Fruit fly (Drosophila melanogaster) whole organism, prepupa: Measurements from ENCODE around the gene CG7974.
A peak's percentile ranks its signal among the peaks of the same experiment; 100 is the strongest.

ENCODE experiments used
- Blimp-1 ChIP-seq: fragments of 200-800 bp; sonication (Bioruptor generic); optimal IDR thresholded peaks from 3 replicates; lab custom pipeline; 2017; ENCODE audit warnings: missing biosample characterization, missing genetic modification characterization, mild to moderate bottlenecking, moderate library complexity, missing genetic modification reagents
- CG10631 ChIP-seq: fragments of 200-800 bp; sonication (Bioruptor generic); optimal IDR thresholded peaks from 2 replicates; lab custom pipeline; 2016; ENCODE audit warnings: missing biosample characterization, missing genetic modification characterization
- CG10669 ChIP-seq: fragments of 200-800 bp; sonication (Bioruptor generic); optimal IDR thresholded peaks from 3 replicates; lab custom pipeline; 2018; ENCODE audit warnings: missing biosample characterization, mild to moderate bottlenecking, missing genetic modification characterization, moderate library complexity
- CG11294 ChIP-seq: fragments of 200-800 bp; sonication (Bioruptor generic); IDR thresholded peaks from 2 replicates; pipeline ENCODE4 v1.3.6; 2022; ENCODE audit warnings: missing biosample characterization, missing genetic modification characterization
- CG11762 ChIP-seq: fragments of 200-800 bp; sonication (Bioruptor generic); optimal IDR thresholded peaks from 3 replicates; lab custom pipeline; 2016; ENCODE audit warnings: missing biosample characterization, missing genetic modification characterization; ENCODE audit not compliant: insufficient read depth
- CG11902 ChIP-seq: fragments of 200-800 bp; sonication (Bioruptor generic); optimal IDR thresholded peaks from 3 replicates; lab custom pipeline; 2016; ENCODE audit warnings: missing biosample characterization, missing genetic modification characterization
- CG15336 ChIP-seq: fragments of 200-800 bp; sonication (Bioruptor generic); IDR thresholded peaks from 2 replicates; pipeline ENCODE4 v1.3.6; 2022; ENCODE audit warnings: missing biosample characterization, missing genetic modification characterization
- CG1621 ChIP-seq: fragments of 200-800 bp; sonication (Bioruptor generic); optimal IDR thresholded peaks from 3 replicates; lab custom pipeline; 2018; ENCODE audit warnings: missing biosample characterization, mild to moderate bottlenecking, missing genetic modification characterization
- CG16779 ChIP-seq: fragments of 200-800 bp; sonication (Bioruptor generic); optimal IDR thresholded peaks from 3 replicates; lab custom pipeline; 2017; ENCODE audit warnings: missing biosample characterization, mild to moderate bottlenecking, missing genetic modification characterization
- CG3032 ChIP-seq: fragments of 200-800 bp; optimal IDR thresholded peaks from 2 replicates; lab custom pipeline; 2019; ENCODE audit warnings: missing biosample characterization, mild to moderate bottlenecking, missing genetic modification characterization, moderate library complexity
- CG34406 ChIP-seq: fragments of 200-800 bp; sonication (Bioruptor generic); optimal IDR thresholded peaks from 3 replicates; lab custom pipeline; 2016; ENCODE audit warnings: missing biosample characterization, missing genetic modification characterization
- CG3919 ChIP-seq: fragments of 200-800 bp; sonication (Bioruptor generic); optimal IDR thresholded peaks from 3 replicates; lab custom pipeline; 2016; ENCODE audit warnings: missing biosample characterization, missing genetic modification characterization
- CG6163 ChIP-seq: fragments of 200-800 bp; sonication (Bioruptor generic); IDR thresholded peaks from 3 replicates; pipeline ENCODE4 v1.3.6; 2022; ENCODE audit warnings: missing biosample characterization, missing genetic modification characterization
- CG6276 ChIP-seq: fragments of 200-800 bp; sonication (Bioruptor generic); optimal IDR thresholded peaks from 2 replicates; lab custom pipeline; 2017; ENCODE audit warnings: missing biosample characterization, mild to moderate bottlenecking, missing genetic modification characterization
- CG6792 ChIP-seq: fragments of 200-800 bp; sonication (Bioruptor generic); optimal IDR thresholded peaks from 3 replicates; lab custom pipeline; 2016; ENCODE audit warnings: missing biosample characterization, missing genetic modification characterization
- CG6808 ChIP-seq: fragments of 200-800 bp; sonication (Bioruptor generic); optimal IDR thresholded peaks from 3 replicates; lab custom pipeline; 2017; ENCODE audit warnings: missing biosample characterization, missing genetic modification characterization, mild to moderate bottlenecking, moderate library complexity, missing genetic modification reagents
- CG6854 ChIP-seq: fragments of 200-800 bp; sonication (Bioruptor generic); optimal IDR thresholded peaks from 2 replicates; lab custom pipeline; 2017; ENCODE audit warnings: missing biosample characterization, mild to moderate bottlenecking, missing genetic modification characterization
- CG7368 ChIP-seq: fragments of 200-800 bp; sonication (Bioruptor generic); optimal IDR thresholded peaks from 3 replicates; lab custom pipeline; 2016; ENCODE audit warnings: missing biosample characterization, missing genetic modification characterization
- CG8119 ChIP-seq: fragments of 200-800 bp; sonication (Bioruptor generic); IDR thresholded peaks from 3 replicates; pipeline ENCODE4 v1.3.6; 2022; ENCODE audit warnings: missing biosample characterization, missing genetic modification characterization
- CG8319 ChIP-seq: fragments of 200-800 bp; sonication (Bioruptor generic); optimal IDR thresholded peaks from 3 replicates; lab custom pipeline; 2016; ENCODE audit warnings: missing biosample characterization, missing genetic modification characterization
- CG8632 ChIP-seq: fragments of 200-800 bp; sonication (Bioruptor generic); optimal IDR thresholded peaks from 3 replicates; lab custom pipeline; 2016; ENCODE audit warnings: missing biosample characterization, missing genetic modification characterization
- Eip75B ChIP-seq: fragments of 200-800 bp; sonication (Bioruptor generic); optimal IDR thresholded peaks from 3 replicates; lab custom pipeline; 2016; ENCODE audit warnings: missing biosample characterization, missing genetic modification characterization
- Eip78C ChIP-seq: fragments of 200-800 bp; sonication (Bioruptor generic); peaks from one replicate; lab custom pipeline; 2016; ENCODE audit warnings: missing biosample characterization, missing genetic modification characterization
- Eip93F ChIP-seq: fragments of 200-800 bp; sonication (Bioruptor generic); optimal IDR thresholded peaks from 2 replicates; lab custom pipeline; 2016; ENCODE audit warnings: missing biosample characterization, mild to moderate bottlenecking, missing genetic modification characterization
- Ets96B ChIP-seq: fragments of 200-800 bp; optimal IDR thresholded peaks from 2 replicates; lab custom pipeline; 2019; ENCODE audit warnings: missing biosample characterization, mild to moderate bottlenecking, missing genetic modification characterization, moderate library complexity
- Gug ChIP-seq: fragments of 200-800 bp; sonication (Bioruptor generic); IDR thresholded peaks from 2 replicates; pipeline ENCODE4 v1.3.6; 2022; ENCODE audit warnings: missing biosample characterization, missing genetic modification characterization
- Hr38 ChIP-seq: sonication (Bioruptor generic); optimal IDR thresholded peaks from 2 replicates; lab custom pipeline; 2016; ENCODE audit warnings: missing biosample characterization, missing genetic modification characterization
- Hr39 ChIP-seq: fragments of 200-800 bp; sonication (Bioruptor generic); optimal IDR thresholded peaks from 2 replicates; lab custom pipeline; 2016; ENCODE audit warnings: missing biosample characterization, missing genetic modification characterization
- Hr4 ChIP-seq: fragments of 200-800 bp; sonication (Bioruptor generic); optimal IDR thresholded peaks from 3 replicates; lab custom pipeline; 2016; ENCODE audit warnings: missing biosample characterization, missing genetic modification characterization
- Met ChIP-seq: fragments of 200-800 bp; sonication (Bioruptor generic); optimal IDR thresholded peaks from 3 replicates; lab custom pipeline; 2016; ENCODE audit warnings: missing biosample characterization, missing genetic modification characterization
- Sox14 ChIP-seq: fragments of 200-800 bp; sonication (Bioruptor generic); optimal IDR thresholded peaks from 3 replicates; lab custom pipeline; 2016; ENCODE audit warnings: missing biosample characterization, missing genetic modification characterization
- Sox15 ChIP-seq: fragments of 200-800 bp; sonication (Bioruptor generic); optimal IDR thresholded peaks from 3 replicates; lab custom pipeline; 2016; ENCODE audit warnings: missing biosample characterization, missing genetic modification characterization
- achi ChIP-seq: fragments of 200-800 bp; sonication (Bioruptor generic); optimal IDR thresholded peaks from 3 replicates; lab custom pipeline; 2016; ENCODE audit warnings: missing biosample characterization, missing genetic modification characterization
- acj6 ChIP-seq: fragments of 200-800 bp; sonication (Bioruptor generic); optimal IDR thresholded peaks from 3 replicates; lab custom pipeline; 2016; ENCODE audit warnings: missing biosample characterization, missing genetic modification characterization
- cyc ChIP-seq: fragments of 200-800 bp; sonication (Bioruptor generic); optimal IDR thresholded peaks from 3 replicates; lab custom pipeline; 2016; ENCODE audit warnings: missing biosample characterization, missing genetic modification characterization
- dsx ChIP-seq: fragments of 200-800 bp; optimal IDR thresholded peaks from 3 replicates; lab custom pipeline; 2019; ENCODE audit warnings: missing biosample characterization, mild to moderate bottlenecking, missing genetic modification characterization, moderate library complexity; ENCODE audit not compliant: poor library complexity, severe bottlenecking
- eg ChIP-seq: fragments of 200-800 bp; sonication (Bioruptor generic); IDR thresholded peaks from 3 replicates; pipeline ENCODE4 v1.3.6; 2022; ENCODE audit warnings: missing biosample characterization, missing genetic modification characterization
- esn ChIP-seq: fragments of 200-800 bp; sonication (Bioruptor generic); optimal IDR thresholded peaks from 2 replicates; lab custom pipeline; 2016; ENCODE audit warnings: missing biosample characterization, mild to moderate bottlenecking, missing genetic modification characterization, moderate library complexity
- fkh ChIP-seq: fragments of 200-800 bp; sonication (Bioruptor generic); optimal IDR thresholded peaks from 3 replicates; lab custom pipeline; 2017; ENCODE audit warnings: missing biosample characterization, mild to moderate bottlenecking, missing genetic modification characterization, moderate library complexity
- net ChIP-seq: fragments of 200-800 bp; sonication (Bioruptor generic); optimal IDR thresholded peaks from 3 replicates; lab custom pipeline; 2016; ENCODE audit warnings: missing biosample characterization, missing genetic modification characterization
- pdm3 ChIP-seq: fragments of 200-800 bp; sonication (Bioruptor generic); optimal IDR thresholded peaks from 3 replicates; lab custom pipeline; 2016; ENCODE audit warnings: missing biosample characterization, missing genetic modification characterization
- salr ChIP-seq, 2 experiments: fragments of 200-800 bp; sonication (Bioruptor generic); optimal IDR thresholded peaks; 3 replicates each; lab custom pipeline; 2016 to 2018; ENCODE audit warnings: missing biosample characterization in 2 of 2, missing genetic modification characterization in 2 of 2, mild to moderate bottlenecking in 1 of 2
- spab ChIP-seq: fragments of 200-800 bp; sonication (Bioruptor generic); optimal IDR thresholded peaks from 2 replicates; lab custom pipeline; 2017; ENCODE audit warnings: missing biosample characterization, mild to moderate bottlenecking, missing genetic modification characterization, missing genetic modification reagents
- ss ChIP-seq, 2 experiments: fragments of 200-800 bp; sonication (Bioruptor generic); optimal IDR thresholded peaks; 2 replicates in 1 of 2; 3 replicates in 1 of 2; lab custom pipeline; 2017 to 2018; ENCODE audit warnings: mild to moderate bottlenecking in 2 of 2, missing biosample characterization in 2 of 2, missing genetic modification characterization in 2 of 2, moderate library complexity in 1 of 2
- svp ChIP-seq: fragments of 200-800 bp; sonication (Bioruptor generic); peaks from one replicate; lab custom pipeline; 2016; ENCODE audit warnings: missing biosample characterization, missing genetic modification characterization
- topi ChIP-seq: fragments of 200-800 bp; sonication (Bioruptor generic); optimal IDR thresholded peaks from 3 replicates; lab custom pipeline; 2016; ENCODE audit warnings: missing biosample characterization, missing genetic modification characterization
- vri ChIP-seq: fragments of 200-800 bp; sonication (Bioruptor generic); optimal IDR thresholded peaks from 3 replicates; lab custom pipeline; 2016; ENCODE audit warnings: missing biosample characterization, mild to moderate bottlenecking, missing genetic modification characterization

Gene CG7974

DNA sequence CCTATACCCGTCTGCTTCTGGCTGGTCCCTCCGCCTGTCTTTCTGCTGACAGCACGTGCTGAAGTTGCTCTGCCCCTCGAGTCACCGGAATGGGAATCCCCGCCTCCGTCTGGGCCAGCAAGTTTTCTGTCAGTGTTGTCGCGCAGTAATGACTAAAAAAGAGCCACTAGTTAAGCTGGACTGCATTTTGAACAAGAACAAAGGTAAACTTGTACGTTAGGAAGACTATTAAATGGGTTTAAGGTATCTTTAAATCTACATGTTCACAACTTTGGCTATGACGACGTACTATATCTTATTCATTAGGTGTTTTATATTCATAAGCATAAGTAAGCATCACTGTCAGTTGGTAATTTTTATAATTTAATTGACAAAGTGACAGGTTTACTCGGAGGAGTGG, 14.5 kb downstream of the CG7974 start:
- TF ChIP-seq CG11902 (peak; percentile 2), CG6276 (no peak), CG1621 (tag; lab: Kevin White, UChicago) (peak; percentile 12), Gug (GFP tag; lab: Robert Waterston, UW) (no peak), svp (GFP tag; lab: Kevin White, UChicago) (peak; percentile 62), CG3919 (GFP tag; lab: Kevin White, UChicago) (peak; percentile 26), cyc (GFP tag; lab: Kevin White, UChicago) (no peak), net (no peak), Hr4 (GFP tag; lab: Kevin White, UChicago) (no peak), CG6163 (GFP tag; lab: Robert Waterston, UW) (0 out of 3 replicates have a peak, but pooled peaks have one; percentile 43), CG6854 (GFP tag; lab: Kevin White, UChicago) (no peak), CG6808 (peak; percentile 57), spab (peak; percentile 15), acj6 (GFP tag; lab: Kevin White, UChicago) (peak; percentile 3), CG10669 (GFP tag; lab: Kevin White, UChicago) (peak; percentile 28), Met (GFP tag; lab: Kevin White, UChicago) (peak; percentile 26), eg (GFP tag; lab: Robert Waterston, UW) (no peak), pdm3 (GFP tag; lab: Kevin White, UChicago) (peak; percentile 24), CG8119 (GFP tag; lab: Robert Waterston, UW) (0 out of 3 replicates have a peak, but pooled peaks have one; percentile 21), Ets96B (peak; percentile 47), ss (GFP tag; optimal IDR thresholded peaks at IDR 0.05; lab: Kevin White, UChicago) (peak; percentile 23 to 56), CG3032 (tag; lab: Kevin White, UChicago) (peak; percentile 38), Eip93F (GFP tag; lab: Kevin White, UChicago) (no peak), achi (peak; percentile 17), CG10631 (GFP tag; lab: Kevin White, UChicago) (peak; percentile 6), Eip78C (GFP tag; lab: Kevin White, UChicago) (peak; percentile 78), Sox14 (GFP tag; lab: Kevin White, UChicago) (peak; percentile 8), topi (GFP tag; lab: Kevin White, UChicago) (no peak), dsx (GFP tag; lab: Kevin White, UChicago) (peak; percentile 44)

DNA sequence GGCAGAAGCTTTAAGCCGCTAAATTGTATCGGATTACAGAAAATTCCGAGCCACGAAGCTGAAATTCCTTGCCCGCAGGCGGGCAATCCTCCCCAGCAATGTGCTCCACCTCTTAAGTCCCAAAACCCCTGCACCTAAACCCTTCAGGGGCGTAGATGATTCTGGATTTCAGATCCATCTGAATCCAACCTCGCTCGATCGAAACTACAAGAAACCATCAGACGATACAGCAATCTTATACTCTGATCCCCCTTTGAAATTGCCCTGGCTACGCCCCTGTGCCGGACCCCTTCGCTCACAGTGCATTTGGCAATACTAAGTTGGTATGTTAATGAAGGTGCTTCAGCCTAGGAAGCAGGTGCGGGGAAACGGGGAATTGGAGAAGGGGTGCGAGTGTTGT, 18.2 kb downstream of the CG7974 start:
- TF ChIP-seq pdm3 (GFP tag; lab: Kevin White, UChicago), result peak; percentile 47
- peak; percentile 36 for TF ChIP-seq CG34406
- peak; percentile 40 for TF ChIP-seq vri (GFP tag; lab: Kevin White, UChicago)
- peak; percentile 2 for TF ChIP-seq Blimp-1 (GFP tag; lab: Kevin White, UChicago)
- peak; percentile 89 for TF ChIP-seq svp (GFP tag; lab: Kevin White, UChicago)
- peak; percentile 55 for TF ChIP-seq Eip75B (GFP tag; lab: Kevin White, UChicago)
- peak; percentile 46 for TF ChIP-seq CG7368 (GFP tag; lab: Kevin White, UChicago)
- no peak for TF ChIP-seq CG15336
- peak; percentile 68 for TF ChIP-seq spab
- TF ChIP-seq CG11294 (GFP tag; lab: Robert Waterston, UW), result 0 out of 2 replicates have a peak, but pooled peaks have one; percentile 17
- peak; percentile 9 for TF ChIP-seq CG11762 (GFP tag; lab: Kevin White, UChicago)
- peak; percentile 62 for TF ChIP-seq cyc (GFP tag; lab: Kevin White, UChicago)
- TF ChIP-seq CG10669 (GFP tag; lab: Kevin White, UChicago), result peak; percentile 77
- TF ChIP-seq salr (GFP tag; optimal IDR thresholded peaks at IDR 0.05; lab: Kevin White, UChicago), result peak; percentile 30 to 41
- peak; percentile 66 for TF ChIP-seq CG6792 (GFP tag; lab: Kevin White, UChicago)
- TF ChIP-seq CG6854 (GFP tag; lab: Kevin White, UChicago), result no peak
- peak; percentile 25 for TF ChIP-seq CG8319 (GFP tag; lab: Kevin White, UChicago)
- TF ChIP-seq CG16779 (tag; lab: Kevin White, UChicago), result no peak
- TF ChIP-seq CG8632 (GFP tag; lab: Kevin White, UChicago), result peak; percentile 36
- TF ChIP-seq Eip78C (GFP tag; lab: Kevin White, UChicago), result peak; percentile 84
- peak; percentile 62 for TF ChIP-seq Hr39 (GFP tag; lab: Kevin White, UChicago)
- TF ChIP-seq ss (GFP tag; optimal IDR thresholded peaks at IDR 0.05; lab: Kevin White, UChicago), result peak; percentile 44 to 66
- peak; percentile 61 for TF ChIP-seq dsx (GFP tag; lab: Kevin White, UChicago)
- TF ChIP-seq achi, result peak; percentile 50
- TF ChIP-seq CG3919 (GFP tag; lab: Kevin White, UChicago), result peak; percentile 58
- peak; percentile 68 for TF ChIP-seq CG10631 (GFP tag; lab: Kevin White, UChicago)
- peak; percentile 87 for TF ChIP-seq CG6163 (GFP tag; lab: Robert Waterston, UW)
- TF ChIP-seq CG6276, result no peak
- peak; percentile 55 for TF ChIP-seq Sox14 (GFP tag; lab: Kevin White, UChicago)
- peak; percentile 63 for TF ChIP-seq topi (GFP tag; lab: Kevin White, UChicago)
- peak; percentile 27 for TF ChIP-seq Sox15 (GFP tag; lab: Kevin White, UChicago)
- peak; percentile 72 for TF ChIP-seq esn (GFP tag; lab: Kevin White, UChicago)
- TF ChIP-seq Hr38 (GFP tag; lab: Kevin White, UChicago), result no peak
- TF ChIP-seq fkh (GFP tag; lab: Kevin White, UChicago), result no peak
- TF ChIP-seq net, result peak; percentile 40
- peak; percentile 46; the same call in 1 of the 2 replicates for TF ChIP-seq Gug (GFP tag; lab: Robert Waterston, UW)
